Worm (Caenorhabditis elegans) whole organism, young adult: Measurements from ENCODE around the gene nhr-103.

ENCODE experiments used
- C17E4.6 ChIP-seq: fragments of 200-800 bp; sonication (Bioruptor generic); IDR thresholded peaks from 2 replicates; pipeline ENCODE4 v1.3.6; 2022; ENCODE audit warnings: missing genetic modification reagents, missing genetic modification characterization, missing compliant biosample characterization
- D2030.7 ChIP-seq: fragments of 200-800 bp; sonication (Bioruptor generic); IDR thresholded peaks from 2 replicates; pipeline ENCODE4 v1.3.6; 2022; ENCODE audit warnings: missing genetic modification reagents, missing genetic modification characterization, missing compliant biosample characterization
- F23B12.7 ChIP-seq: sonication (generic microtip); optimal IDR thresholded peaks from 2 replicates; lab custom pipeline; 2017; ENCODE audit warnings: missing genetic modification characterization, mild to moderate bottlenecking, missing compliant biosample characterization, antibody characterized with exemption, moderate library complexity; ENCODE audit not compliant: insufficient read depth
- F33H1.4 ChIP-seq: fragments of 200-800 bp; sonication (Bioruptor generic); IDR thresholded peaks from 2 replicates; pipeline ENCODE4 v1.3.6; 2022; ENCODE audit warnings: missing genetic modification reagents, missing genetic modification characterization, missing compliant biosample characterization
- F49E8.2 ChIP-seq: sonication (generic microtip); optimal IDR thresholded peaks from 3 replicates; lab custom pipeline; 2017; ENCODE audit warnings: missing genetic modification characterization, mild to moderate bottlenecking, missing compliant biosample characterization, antibody characterized with exemption, moderate library complexity; ENCODE audit not compliant: insufficient read depth
- F55B11.4 ChIP-seq: sonication (generic microtip); optimal IDR thresholded peaks from 2 replicates; lab custom pipeline; 2016; ENCODE audit warnings: missing compliant biosample characterization, missing genetic modification characterization, borderline replicate concordance; ENCODE audit not compliant: insufficient read depth
- F57C9.4 ChIP-seq: sonication (generic microtip); optimal IDR thresholded peaks from 2 replicates; lab custom pipeline; 2017; ENCODE audit warnings: mild to moderate bottlenecking, missing genetic modification characterization, missing compliant biosample characterization
- K11D2.4 ChIP-seq: fragments of 200-800 bp; sonication (Bioruptor generic); IDR thresholded peaks from 2 replicates; pipeline ENCODE4 v1.3.6; 2022; ENCODE audit warnings: missing genetic modification reagents, missing genetic modification characterization, missing compliant biosample characterization
- ama-1 ChIP-seq, 3 experiments: fragments of 150-350 bp in 1 of 3; sonication (generic microtip) in 2 of 3; optimal IDR thresholded peaks; 2 replicates each; lab custom pipeline; 2014 to 2018; ENCODE audit warnings: missing biosample characterization in 2 of 3, missing genetic modification characterization in 2 of 3, missing genetic modification reagents in 2 of 3
- aptf-2 ChIP-seq: fragments of 200-800 bp; sonication (Bioruptor generic); conservative IDR thresholded peaks from 2 replicates; pipeline ENCODE4 v1.3.6; 2022; ENCODE audit warnings: missing genetic modification reagents, missing genetic modification characterization, missing compliant biosample characterization
- atf-7 ChIP-seq: sonication (generic microtip); optimal IDR thresholded peaks from 2 replicates; lab custom pipeline; 2017; ENCODE audit warnings: mild to moderate bottlenecking, missing genetic modification characterization, missing compliant biosample characterization
- athp-1 ChIP-seq: sonication (generic microtip); optimal IDR thresholded peaks from 2 replicates; lab custom pipeline; 2017; ENCODE audit warnings: mild to moderate bottlenecking, missing genetic modification characterization, missing compliant biosample characterization
- attf-5 ChIP-seq: fragments of 200-800 bp; sonication (Bioruptor generic); optimal IDR thresholded peaks from 2 replicates; lab custom pipeline; 2018; ENCODE audit warnings: mild to moderate bottlenecking, missing genetic modification characterization, missing compliant biosample characterization
- attf-6 ChIP-seq: fragments of 200-800 bp; sonication (Bioruptor generic); IDR thresholded peaks from 2 replicates; pipeline ENCODE4 v1.3.6; 2022; ENCODE audit warnings: missing genetic modification reagents, missing genetic modification characterization, missing compliant biosample characterization
- bed-2 ChIP-seq: fragments of 200-800 bp; sonication (Bioruptor generic); IDR thresholded peaks from 2 replicates; pipeline ENCODE4 v1.3.6; 2022; ENCODE audit warnings: missing genetic modification reagents, missing genetic modification characterization, missing compliant biosample characterization
- ccch-3 ChIP-seq: fragments of 200-800 bp; sonication (Bioruptor generic); optimal IDR thresholded peaks from 2 replicates; lab custom pipeline; 2018; ENCODE audit warnings: mild to moderate bottlenecking, missing genetic modification characterization, missing compliant biosample characterization
- cebp-1 ChIP-seq, 2 experiments: fragments of 200-800 bp in 1 of 2; sonication (Bioruptor generic) in 1 of 2; sonication (generic microtip) in 1 of 2; IDR thresholded peaks in 1 of 2; optimal IDR thresholded peaks in 1 of 2; 2 replicates each; pipeline versions ENCODE4 v1.3.6 to Lab custom; 2017 to 2022; ENCODE audit warnings: missing compliant biosample characterization in 2 of 2, missing genetic modification characterization in 2 of 2, mild to moderate bottlenecking in 1 of 2, missing genetic modification reagents in 1 of 2, moderate library complexity in 1 of 2
- ceh-100 ChIP-seq: fragments of 200-800 bp; sonication (Bioruptor generic); IDR thresholded peaks from 2 replicates; pipeline ENCODE4 v1.3.6; 2022; ENCODE audit warnings: missing genetic modification reagents, missing genetic modification characterization, missing compliant biosample characterization
- ceh-91 ChIP-seq: fragments of 200-800 bp; sonication (Bioruptor generic); IDR thresholded peaks from 2 replicates; pipeline ENCODE4 v1.3.6; 2022; ENCODE audit warnings: missing genetic modification reagents, missing genetic modification characterization, missing compliant biosample characterization
- chd-7 ChIP-seq: sonication (generic microtip); optimal IDR thresholded peaks from 2 replicates; lab custom pipeline; 2016; ENCODE audit warnings: mild to moderate bottlenecking, missing genetic modification characterization, moderate library complexity, missing compliant biosample characterization
- dox-1 ChIP-seq: fragments of 200-800 bp; sonication (Bioruptor generic); IDR thresholded peaks from 2 replicates; pipeline ENCODE4 v1.3.6; 2022; ENCODE audit warnings: missing genetic modification reagents, missing genetic modification characterization, missing compliant biosample characterization
- efl-1 ChIP-seq: fragments of 150-350 bp; optimal IDR thresholded peaks from 2 replicates; lab custom pipeline; 2014; ENCODE audit warnings: missing biosample characterization, missing genetic modification reagents, missing genetic modification characterization
- egrh-3 ChIP-seq: fragments of 200-800 bp; sonication (Bioruptor generic); IDR thresholded peaks from 2 replicates; pipeline ENCODE4 v1.3.6; 2022; ENCODE audit warnings: missing genetic modification reagents, missing genetic modification characterization, missing compliant biosample characterization
- hmg-1.2 ChIP-seq: fragments of 200-800 bp; sonication (Bioruptor generic); IDR thresholded peaks from 2 replicates; pipeline ENCODE4 v1.3.6; 2022; ENCODE audit warnings: missing genetic modification reagents, missing genetic modification characterization, missing compliant biosample characterization
- hmg-20 ChIP-seq: fragments of 200-800 bp; sonication (Bioruptor generic); IDR thresholded peaks from 2 replicates; pipeline ENCODE4 v1.3.6; 2022; ENCODE audit warnings: missing genetic modification reagents, missing genetic modification characterization, missing compliant biosample characterization
- mcd-1 ChIP-seq: fragments of 200-800 bp; sonication (Bioruptor generic); IDR thresholded peaks from 2 replicates; pipeline ENCODE4 v1.3.6; 2022; ENCODE audit warnings: missing genetic modification reagents, missing genetic modification characterization, missing compliant biosample characterization
- nhr-120 ChIP-seq: fragments of 200-800 bp; sonication (Bioruptor generic); IDR thresholded peaks from 2 replicates; pipeline ENCODE4 v1.3.6; 2022; ENCODE audit warnings: missing genetic modification characterization, missing compliant biosample characterization
- nhr-80 ChIP-seq: sonication (generic microtip); optimal IDR thresholded peaks from 2 replicates; lab custom pipeline; 2016; ENCODE audit warnings: missing genetic modification characterization, missing compliant biosample characterization
- pha-4 ChIP-seq: fragments of 150-350 bp; sonication (generic microtip); optimal IDR thresholded peaks from 2 replicates; lab custom pipeline; 2014; ENCODE audit warnings: missing biosample characterization, missing genetic modification reagents, missing genetic modification characterization
- somi-1 ChIP-seq: fragments of 200-800 bp; sonication (Bioruptor generic); optimal IDR thresholded peaks from 2 replicates; lab custom pipeline; 2018; ENCODE audit warnings: mild to moderate bottlenecking, missing genetic modification characterization, missing compliant biosample characterization
- tbp1 ChIP-seq: fragments of 200-800 bp; sonication (Bioruptor generic); optimal IDR thresholded peaks from 2 replicates; lab custom pipeline; 2018; ENCODE audit warnings: mild to moderate bottlenecking, missing genetic modification characterization, missing compliant biosample characterization
- unc-62 ChIP-seq: fragments of 150-350 bp; optimal IDR thresholded peaks from 2 replicates; lab custom pipeline; 2014; ENCODE audit warnings: missing biosample characterization, missing genetic modification reagents, missing genetic modification characterization
- xnd-1 ChIP-seq: sonication (generic microtip); optimal IDR thresholded peaks from 2 replicates; lab custom pipeline; 2016; ENCODE audit warnings: missing genotype, missing genetic modification reagents, missing genetic modification characterization, missing compliant biosample characterization
- zfh-2 ChIP-seq: fragments of 200-800 bp; sonication (Bioruptor generic); conservative IDR thresholded peaks from 2 replicates; pipeline ENCODE4 v1.3.6; 2022; ENCODE audit warnings: missing genetic modification reagents, missing genetic modification characterization, missing compliant biosample characterization

The nhr-103 gene

DNA sequence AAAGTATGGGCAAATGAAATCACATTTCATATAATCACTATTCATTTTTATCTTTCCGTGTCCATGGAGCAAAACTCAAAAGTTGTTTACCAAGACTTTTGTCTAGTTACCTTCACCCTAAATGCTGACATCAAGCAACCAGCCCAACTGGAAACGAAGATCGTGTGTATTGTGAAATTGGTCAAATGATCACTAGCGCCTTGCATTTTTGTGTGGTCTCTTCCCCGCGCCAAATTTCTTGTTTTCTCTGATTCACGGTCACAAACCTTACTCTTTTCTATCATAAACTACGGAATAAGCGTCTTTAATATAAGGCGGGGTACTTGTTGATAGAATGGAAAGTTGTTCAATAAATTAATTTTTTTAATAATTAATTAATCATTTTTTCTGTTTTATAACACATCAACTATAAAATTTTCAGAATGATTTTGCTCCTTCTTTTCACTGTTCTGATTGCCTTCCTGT lies 24.9 kb downstream of the nhr-103 start, which contains the start of gene cyp-33C7:
Gene cyp-33C7 (plus strand): TSS at position 415 of the 465 bp plus-strand sequence.
- TF ChIP-seq bed-2 (GFP tag; lab: Robert Waterston, UW) (no peak), hmg-20 (GFP tag; lab: Robert Waterston, UW) (no peak), unc-62 (peak; percentile 28), somi-1 (GFP tag; lab: Kevin White, UChicago) (no peak), egrh-3 (GFP tag; lab: Robert Waterston, UW) (no peak), pha-4 (tag; lab: Kevin White, UChicago) (peak; percentile 62), xnd-1 (tag; lab: Kevin White, UChicago) (no peak), atf-7 (no peak), D2030.7 (GFP tag; lab: Robert Waterston, UW) (no peak), K11D2.4 (no peak), athp-1 (tag; lab: Kevin White, UChicago) (no peak), F55B11.4 (no peak), nhr-80 (tag; lab: Kevin White, UChicago) (peak; percentile 85), nhr-120 (no peak), attf-6 (GFP tag; lab: Robert Waterston, UW) (no peak), mcd-1 (GFP tag; lab: Robert Waterston, UW) (0 out of 2 replicates have a peak, but pooled peaks have one; percentile 11), F57C9.4 (tag; lab: Kevin White, UChicago) (no peak), C17E4.6 (GFP tag; lab: Robert Waterston, UW) (no peak), F23B12.7 (tag; lab: Kevin White, UChicago) (peak; percentile 9), ceh-91 (no peak), aptf-2 (GFP tag; lab: Robert Waterston, UW) (no peak), cebp-1 (GFP tag; IDR thresholded peaks at IDR 0.05; lab: Robert Waterston, UW) (peak; percentile 95), cebp-1 (tag; optimal IDR thresholded peaks at IDR 0.05; lab: Kevin White, UChicago) (peak; percentile 96), hmg-1.2 (peak; percentile 18; the same call in 1 of the 2 replicates), dox-1 (GFP tag; lab: Robert Waterston, UW) (0 out of 2 replicates have a peak, but pooled peaks have one; percentile 46), chd-7 (tag; lab: Kevin White, UChicago) (no peak), tbp1 (GFP tag; lab: Kevin White, UChicago) (no peak), ama-1 (optimal IDR thresholded peaks at IDR 0.05; lab: Kevin White, UChicago) (no peak), ama-1 (GFP tag; optimal IDR thresholded peaks at IDR 0.05; lab: Kevin White, UChicago) (no peak), attf-5 (GFP tag; lab: Kevin White, UChicago) (peak; percentile 56)

DNA sequence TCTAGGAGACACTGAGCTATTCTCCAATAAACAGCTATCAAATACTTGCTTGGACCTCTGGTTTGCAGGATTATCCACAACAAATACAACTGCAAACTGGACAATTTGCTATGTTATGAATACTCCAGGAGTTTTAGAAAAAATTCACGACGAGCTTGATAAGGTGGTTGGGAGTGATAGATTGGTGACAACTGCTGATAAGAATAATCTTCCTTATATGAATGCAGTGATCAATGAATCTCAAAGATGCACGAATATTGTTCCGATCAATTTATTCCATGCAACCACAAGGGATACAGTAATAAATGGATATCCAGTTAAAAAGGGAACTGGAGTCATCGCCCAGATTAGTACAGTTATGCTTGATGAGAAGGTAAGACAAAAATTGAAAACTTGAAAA lies 26.5 kb downstream of the nhr-103 start:
- TF ChIP-seq nhr-80 (tag; lab: Kevin White, UChicago) (peak; percentile 31), F23B12.7 (tag; lab: Kevin White, UChicago) (no peak)

DNA sequence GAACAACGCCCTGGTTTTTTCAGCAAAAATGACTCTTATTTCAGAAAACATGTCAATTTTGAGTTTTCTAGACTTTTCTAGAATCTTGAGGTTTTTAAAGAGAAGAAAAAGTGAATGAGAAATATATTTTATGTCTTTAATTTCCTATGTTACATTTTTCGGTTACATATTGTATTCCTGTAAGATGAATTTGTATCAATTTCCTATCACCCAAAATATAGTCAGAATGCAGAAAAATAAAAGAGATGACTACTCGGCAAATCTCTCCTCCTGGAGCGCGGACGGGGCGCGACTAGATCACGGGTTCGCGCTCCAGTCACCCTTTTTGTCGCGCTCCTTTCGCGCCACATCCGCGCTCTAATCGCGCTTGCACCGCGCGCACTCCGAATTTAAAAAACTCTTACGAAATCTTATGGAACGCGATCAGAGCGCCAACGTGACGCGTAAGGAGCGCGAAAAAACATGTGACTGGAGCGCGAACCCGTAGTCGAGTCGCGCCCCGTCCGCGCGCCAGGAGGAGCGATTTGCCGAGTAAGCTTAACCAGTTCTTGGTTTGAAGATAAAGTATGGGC lies 29.4 kb downstream of the nhr-103 start, which contains the start of gene str-253:
Gene str-253 (minus strand): TSS at position 51 of the 572 bp plus-strand sequence.
- TF ChIP-seq efl-1 (no peak), cebp-1 (GFP tag; IDR thresholded peaks at IDR 0.05; lab: Robert Waterston, UW) (no peak), cebp-1 (tag; optimal IDR thresholded peaks at IDR 0.05; lab: Kevin White, UChicago) (peak; percentile 35), ccch-3 (no peak), F49E8.2 (tag; lab: Kevin White, UChicago) (no peak), ceh-100 (GFP tag; lab: Robert Waterston, UW) (no peak), F33H1.4 (GFP tag; lab: Robert Waterston, UW) (no peak), zfh-2 (GFP tag; lab: Robert Waterston, UW) (peak; percentile 68)
